Worm (Caenorhabditis elegans): Measurements from ENCODE around the gene srh-288.

srh-288 gene

ce11 chrV:17767768-17768167, 27.8 kb downstream of the srh-288 start:
- TF ChIP-seq unc-39 (tag; optimal IDR thresholded peaks at IDR 0.05) (no peak), lin-13 (tag; optimal IDR thresholded peaks at IDR 0.05) (no peak), pha-4 (tag; optimal IDR thresholded peaks at IDR 0.05) (no peak), mep-1 (tag; optimal IDR thresholded peaks at IDR 0.05) (no peak), cnd-1 (tag; optimal IDR thresholded peaks at IDR 0.05) (no peak), nhr-237 (tag; optimal IDR thresholded peaks at IDR 0.05) (no peak), sem-2 (GFP tag; optimal IDR thresholded peaks at IDR 0.05) (no peak), ceh-43 (GFP tag; optimal IDR thresholded peaks at IDR 0.05) (no peak), elt-3 (tag; optimal IDR thresholded peaks at IDR 0.05) (no peak), hlh-1 (tag; optimal IDR thresholded peaks at IDR 0.05) (no peak), sptf-1 (tag; optimal IDR thresholded peaks at IDR 0.05) (no peak), zip-8 (tag; optimal IDR thresholded peaks at IDR 0.05) (no peak), elt-1 (tag; optimal IDR thresholded peaks at IDR 0.05; ENCODE audit: borderline replicate concordance, insufficient read depth) (no peak), ces-1 (GFP tag; optimal IDR thresholded peaks at IDR 0.05) (no peak), lin-32 (GFP tag; optimal IDR thresholded peaks at IDR 0.05) (no peak), drap-1 (GFP tag; optimal IDR thresholded peaks at IDR 0.05) (no peak)

ce11 chrV:17767249-17767648, 28.3 kb downstream of the srh-288 start, which contains the start of gene srh-284:
Gene srh-284 (plus strand): TSS chrV:17767549.
- no peak for TF ChIP-seq ceh-39 (tag; optimal IDR thresholded peaks at IDR 0.05)
- TF ChIP-seq snpc-4 (tag; optimal IDR thresholded peaks at IDR 0.05): no peak
- no peak for TF ChIP-seq drap-1 (GFP tag; optimal IDR thresholded peaks at IDR 0.05)
- TF ChIP-seq nhr-12 (tag; optimal IDR thresholded peaks at IDR 0.05): no peak
- TF ChIP-seq pha-4 (tag; optimal IDR thresholded peaks at IDR 0.05): no peak
- no peak for TF ChIP-seq sptf-1 (tag; optimal IDR thresholded peaks at IDR 0.05)
- no peak for TF ChIP-seq unc-62 (GFP tag; optimal IDR thresholded peaks at IDR 0.05)
- no peak for TF ChIP-seq blmp-1 (tag; optimal IDR thresholded peaks at IDR 0.05)
- TF ChIP-seq M03D4.4 (tag; optimal IDR thresholded peaks at IDR 0.05): no peak
- TF ChIP-seq unc-39 (tag; optimal IDR thresholded peaks at IDR 0.05): no peak
- TF ChIP-seq elt-1 (tag; optimal IDR thresholded peaks at IDR 0.05; ENCODE audit: borderline replicate concordance, insufficient read depth): no peak
- no peak for TF ChIP-seq tbx-8 (GFP tag; optimal IDR thresholded peaks at IDR 0.05)
- TF ChIP-seq mab-5 (tag; optimal IDR thresholded peaks at IDR 0.05): no peak
- no peak for TF ChIP-seq ceh-43 (GFP tag; optimal IDR thresholded peaks at IDR 0.05)
- TF ChIP-seq flh-1 (GFP tag; optimal IDR thresholded peaks at IDR 0.05): no peak
- no peak for TF ChIP-seq ces-1 (GFP tag; optimal IDR thresholded peaks at IDR 0.05)

- no peak for TF ChIP-seq nhr-28 (tag; optimal IDR thresholded peaks at IDR 0.05)
- TF ChIP-seq unc-62 (GFP tag; optimal IDR thresholded peaks at IDR 0.05): no peak
- TF ChIP-seq snpc-4 (tag; optimal IDR thresholded peaks at IDR 0.05): no peak
- no peak for TF ChIP-seq pha-4 (tag; optimal IDR thresholded peaks at IDR 0.05)
- TF ChIP-seq elt-1 (tag; optimal IDR thresholded peaks at IDR 0.05; ENCODE audit: borderline replicate concordance, insufficient read depth): no peak
- no peak for TF ChIP-seq drap-1 (GFP tag; optimal IDR thresholded peaks at IDR 0.05)
- TF ChIP-seq lsy-2 (tag; optimal IDR thresholded peaks at IDR 0.05): no peak
- TF ChIP-seq unc-39 (tag; optimal IDR thresholded peaks at IDR 0.05): no peak
- TF ChIP-seq ces-1 (GFP tag; optimal IDR thresholded peaks at IDR 0.05): no peak
- no peak for TF ChIP-seq nhr-76 (tag; optimal IDR thresholded peaks at IDR 0.05)
- no peak for TF ChIP-seq mab-5 (tag; optimal IDR thresholded peaks at IDR 0.05)
- TF ChIP-seq M03D4.4 (tag; optimal IDR thresholded peaks at IDR 0.05): no peak
- TF ChIP-seq sem-2 (GFP tag; optimal IDR thresholded peaks at IDR 0.05): no peak
- TF ChIP-seq nhr-12 (tag; optimal IDR thresholded peaks at IDR 0.05): no peak
These were observed 30.5 kb downstream of the srh-288 start, which contains the start of the genes C47A10.16 and srh-283 for ce11 chrV:17765077-17765476. Gene C47A10.16 (minus strand): TSS chrV:17765177. Gene srh-283 (plus strand): TSS chrV:17765348.

- TF ChIP-seq elt-1 (tag; optimal IDR thresholded peaks at IDR 0.05; ENCODE audit: borderline replicate concordance, insufficient read depth): no peak
- no peak for TF ChIP-seq ceh-43 (GFP tag; optimal IDR thresholded peaks at IDR 0.05)
- no peak for TF ChIP-seq sptf-1 (tag; optimal IDR thresholded peaks at IDR 0.05)
- TF ChIP-seq ceh-83 (GFP tag; optimal IDR thresholded peaks at IDR 0.05): no peak
- TF ChIP-seq pha-4 (tag; optimal IDR thresholded peaks at IDR 0.05): no peak
- TF ChIP-seq ztf-11 (tag; optimal IDR thresholded peaks at IDR 0.05): no peak
- TF ChIP-seq tbx-8 (GFP tag; optimal IDR thresholded peaks at IDR 0.05): no peak
- no peak for TF ChIP-seq M03D4.4 (tag; optimal IDR thresholded peaks at IDR 0.05)
- no peak for TF ChIP-seq hlh-1 (tag; optimal IDR thresholded peaks at IDR 0.05)
- no peak for TF ChIP-seq bed-3 (GFP tag; optimal IDR thresholded peaks at IDR 0.05)
- no peak for TF ChIP-seq lin-13 (tag; optimal IDR thresholded peaks at IDR 0.05)
- TF ChIP-seq unc-39 (tag; optimal IDR thresholded peaks at IDR 0.05): no peak
- no peak for TF ChIP-seq nhr-237 (tag; optimal IDR thresholded peaks at IDR 0.05)
- no peak for TF ChIP-seq mab-5 (tag; optimal IDR thresholded peaks at IDR 0.05)
- TF ChIP-seq ceh-39 (tag; optimal IDR thresholded peaks at IDR 0.05): no peak
- TF ChIP-seq unc-62 (GFP tag; optimal IDR thresholded peaks at IDR 0.05): no peak
- TF ChIP-seq nhr-76 (tag; optimal IDR thresholded peaks at IDR 0.05): no peak
- TF ChIP-seq drap-1 (GFP tag; optimal IDR thresholded peaks at IDR 0.05): no peak
These were observed 40.0 kb downstream of the srh-288 start, which contains the start of gene pgp-9 for ce11 chrV:17755592-17755991. Gene pgp-9 (plus strand): TSS chrV:17755892.

Data from whole organism, mixed stage, embryonic.